Fruit fly (Drosophila melanogaster) whole organism, embryonic: ENCODE results near the gene CG43338.

Experiments used
- Bgb ChIP-seq: fragments of 200-800 bp; sonication (Bioruptor generic); IDR thresholded peaks from 2 replicates; pipeline ENCODE4 v1.3.6; 2022; ENCODE audit warnings: missing biosample characterization, missing genetic modification characterization; ENCODE audit not compliant: partially characterized antibody
- CG10543 ChIP-seq: fragments of 200-800 bp; sonication (Bioruptor generic); optimal IDR thresholded peaks from 3 replicates; lab custom pipeline; 2017; ENCODE audit warnings: missing biosample characterization, mild to moderate bottlenecking, missing genetic modification characterization, moderate library complexity
- CG11456 ChIP-seq: fragments of 200-800 bp; sonication (Bioruptor generic); IDR thresholded peaks from 3 replicates; pipeline ENCODE4 v1.3.6; 2022; ENCODE audit warnings: missing biosample characterization, missing genetic modification characterization
- CG11504 ChIP-seq: fragments of 200-800 bp; sonication (Bioruptor generic); optimal IDR thresholded peaks from 3 replicates; lab custom pipeline; 2019; ENCODE audit warnings: missing biosample characterization, mild to moderate bottlenecking, missing genetic modification characterization, moderate library complexity
- CG11695 ChIP-seq: fragments of 200-800 bp; sonication (Bioruptor generic); IDR thresholded peaks from 3 replicates; pipeline ENCODE4 v1.3.6; 2022; ENCODE audit warnings: missing biosample characterization, missing genetic modification characterization
- CG14710 ChIP-seq: fragments of 200-800 bp; sonication (Bioruptor generic); optimal IDR thresholded peaks from 3 replicates; lab custom pipeline; 2019; ENCODE audit warnings: missing biosample characterization, mild to moderate bottlenecking, missing genetic modification characterization, moderate library complexity
- CG1603 ChIP-seq: fragments of 200-800 bp; sonication (Bioruptor generic); optimal IDR thresholded peaks from 2 replicates; lab custom pipeline; 2019; ENCODE audit warnings: missing biosample characterization, mild to moderate bottlenecking, missing genetic modification characterization, moderate library complexity
- CG16813 ChIP-seq: fragments of 200-800 bp; sonication (Bioruptor generic); IDR thresholded peaks from 3 replicates; pipeline ENCODE4 v1.3.6; 2022; ENCODE audit warnings: missing biosample characterization, missing genetic modification characterization; ENCODE audit not compliant: partially characterized antibody
- CG17385 ChIP-seq: fragments of 200-800 bp; sonication (Bioruptor generic); optimal IDR thresholded peaks from 3 replicates; lab custom pipeline; 2018; ENCODE audit warnings: missing biosample characterization, mild to moderate bottlenecking, missing genetic modification characterization
- CG2116 ChIP-seq: fragments of 200-800 bp; sonication (Bioruptor generic); optimal IDR thresholded peaks from 3 replicates; lab custom pipeline; 2018; ENCODE audit warnings: missing biosample characterization, mild to moderate bottlenecking, missing genetic modification characterization
- CG2120 ChIP-seq: fragments of 200-800 bp; sonication (Bioruptor generic); optimal IDR thresholded peaks from 3 replicates; lab custom pipeline; 2016; ENCODE audit warnings: missing biosample characterization, missing genetic modification characterization
- CG2875 ChIP-seq: fragments of 200-800 bp; sonication (Bioruptor generic); optimal IDR thresholded peaks from 2 replicates; lab custom pipeline; 2017; ENCODE audit warnings: missing biosample characterization, mild to moderate bottlenecking, missing genetic modification characterization, missing genetic modification reagents
- CG30403 ChIP-seq: fragments of 200-800 bp; sonication (Bioruptor generic); optimal IDR thresholded peaks from 3 replicates; lab custom pipeline; 2016; ENCODE audit warnings: missing biosample characterization, missing genetic modification characterization
- CG42726 ChIP-seq: fragments of 200-800 bp; sonication (Bioruptor generic); IDR thresholded peaks from 2 replicates; pipeline ENCODE4 v1.3.6; 2022; ENCODE audit warnings: missing biosample characterization, missing genetic modification characterization; ENCODE audit not compliant: partially characterized antibody
- CG6791 ChIP-seq: fragments of 200-800 bp; sonication (Bioruptor generic); IDR thresholded peaks from 3 replicates; pipeline ENCODE4 v1.3.6; 2022; ENCODE audit warnings: missing biosample characterization, missing genetic modification characterization; ENCODE audit not compliant: partially characterized antibody
- CTCF ChIP-seq: fragments of 200-800 bp; sonication (Bioruptor generic); optimal IDR thresholded peaks from 2 replicates; lab custom pipeline; 2017; ENCODE audit warnings: missing biosample characterization, mild to moderate bottlenecking, missing genetic modification characterization, moderate library complexity
- Dek ChIP-seq: fragments of 200-800 bp; sonication (Bioruptor generic); optimal IDR thresholded peaks from 3 replicates; lab custom pipeline; 2019; ENCODE audit warnings: missing biosample characterization, mild to moderate bottlenecking, missing genetic modification characterization, moderate library complexity
- Dp ChIP-seq: fragments of 200-800 bp; sonication (Bioruptor generic); optimal IDR thresholded peaks from 2 replicates; lab custom pipeline; 2018; ENCODE audit warnings: missing biosample characterization, mild to moderate bottlenecking, missing genetic modification characterization, moderate library complexity
- E2f2 ChIP-seq: fragments of 200-800 bp; sonication (Bioruptor generic); IDR thresholded peaks from 2 replicates; pipeline ENCODE4 v1.3.6; 2022; ENCODE audit warnings: missing biosample characterization, missing genetic modification characterization
- HmgZ ChIP-seq: fragments of 200-800 bp; sonication (Bioruptor generic); optimal IDR thresholded peaks from 2 replicates; lab custom pipeline; 2018; ENCODE audit warnings: missing biosample characterization, mild to moderate bottlenecking, missing genetic modification characterization
- Lhr ChIP-seq: fragments of 200-800 bp; sonication (Bioruptor generic); optimal IDR thresholded peaks from 3 replicates; lab custom pipeline; 2017; ENCODE audit warnings: mild to moderate bottlenecking, missing biosample characterization, missing genetic modification reagents, missing genetic modification characterization
- Myb ChIP-seq: fragments of 200-800 bp; sonication (Bioruptor generic); optimal IDR thresholded peaks from 2 replicates; lab custom pipeline; 2016; ENCODE audit warnings: missing biosample characterization, missing genetic modification characterization
- Nf-YA ChIP-seq: fragments of 200-800 bp; sonication (Bioruptor generic); IDR thresholded peaks from 2 replicates; pipeline ENCODE4 v1.3.6; 2022; ENCODE audit warnings: missing biosample characterization, missing genetic modification characterization
- Pdp1 ChIP-seq, 2 experiments: fragments of 200-800 bp; sonication (Bioruptor generic); optimal IDR thresholded peaks; 3 replicates each; lab custom pipeline; 2016; ENCODE audit warnings: missing biosample characterization in 2 of 2, missing genetic modification characterization in 2 of 2, mild to moderate bottlenecking in 1 of 2, moderate library complexity in 1 of 2
- amos ChIP-seq: fragments of 200-800 bp; sonication (Bioruptor generic); IDR thresholded peaks from 2 replicates; pipeline ENCODE4 v1.3.6; 2022; ENCODE audit warnings: missing biosample characterization, missing genetic modification characterization; ENCODE audit not compliant: partially characterized antibody
- aop ChIP-seq: fragments of 200-800 bp; sonication (Bioruptor generic); IDR thresholded peaks from 2 replicates; pipeline ENCODE4 v1.3.6; 2022; ENCODE audit warnings: missing biosample characterization, missing genetic modification characterization
- bcd ChIP-seq: fragments of 200-800 bp; sonication (Bioruptor generic); optimal IDR thresholded peaks from 2 replicates; lab custom pipeline; 2017; ENCODE audit warnings: missing biosample characterization, mild to moderate bottlenecking, missing genetic modification characterization
- bsh ChIP-seq, 2 experiments: fragments of 200-800 bp; sonication (Bioruptor generic); optimal IDR thresholded peaks; 2 replicates each; lab custom pipeline; 2017 to 2018; ENCODE audit warnings: mild to moderate bottlenecking in 2 of 2, missing biosample characterization in 2 of 2, missing genetic modification characterization in 2 of 2, moderate library complexity in 1 of 2
- cad ChIP-seq: fragments of >200 bp; optimal IDR thresholded peaks from 2 replicates; lab custom pipeline; 2017; ENCODE audit warnings: missing biosample characterization, missing genetic modification characterization
- esg ChIP-seq: fragments of 200-800 bp; sonication (Bioruptor generic); conservative IDR thresholded peaks from 2 replicates; pipeline ENCODE4 v1.3.6; 2022; ENCODE audit warnings: missing biosample characterization, missing genetic modification characterization
- gfzf ChIP-seq: fragments of 200-800 bp; sonication (Bioruptor generic); optimal IDR thresholded peaks from 2 replicates; lab custom pipeline; 2016; ENCODE audit warnings: missing biosample characterization, mild to moderate bottlenecking, missing genetic modification characterization, moderate library complexity
- grn ChIP-seq: fragments of 200-800 bp; sonication (Bioruptor generic); optimal IDR thresholded peaks from 3 replicates; lab custom pipeline; 2017; ENCODE audit warnings: missing biosample characterization, missing genetic modification characterization
- knrl ChIP-seq: fragments of 200-800 bp; sonication (Bioruptor generic); IDR thresholded peaks from 3 replicates; pipeline ENCODE4 v1.3.6; 2022; ENCODE audit warnings: missing biosample characterization, missing genetic modification characterization; ENCODE audit not compliant: partially characterized antibody
- mirr ChIP-seq: fragments of 200-800 bp; sonication (Bioruptor generic); optimal IDR thresholded peaks from 3 replicates; lab custom pipeline; 2018; ENCODE audit warnings: missing biosample characterization, mild to moderate bottlenecking, missing genetic modification characterization
- pita ChIP-seq: fragments of 200-800 bp; sonication (Bioruptor generic); optimal IDR thresholded peaks from 2 replicates; lab custom pipeline; 2017; ENCODE audit warnings: missing biosample characterization, mild to moderate bottlenecking, missing genetic modification characterization
- sens ChIP-seq: fragments of 200-800 bp; sonication (Bioruptor generic); peaks from one replicate; lab custom pipeline; 2016; ENCODE audit warnings: missing biosample characterization, missing genetic modification characterization
- tio ChIP-seq: fragments of 200-800 bp; sonication (Bioruptor generic); optimal IDR thresholded peaks from 2 replicates; lab custom pipeline; 2017; ENCODE audit warnings: missing biosample characterization, missing genetic modification characterization, inconsistent platforms

CG43338 gene

DNA sequence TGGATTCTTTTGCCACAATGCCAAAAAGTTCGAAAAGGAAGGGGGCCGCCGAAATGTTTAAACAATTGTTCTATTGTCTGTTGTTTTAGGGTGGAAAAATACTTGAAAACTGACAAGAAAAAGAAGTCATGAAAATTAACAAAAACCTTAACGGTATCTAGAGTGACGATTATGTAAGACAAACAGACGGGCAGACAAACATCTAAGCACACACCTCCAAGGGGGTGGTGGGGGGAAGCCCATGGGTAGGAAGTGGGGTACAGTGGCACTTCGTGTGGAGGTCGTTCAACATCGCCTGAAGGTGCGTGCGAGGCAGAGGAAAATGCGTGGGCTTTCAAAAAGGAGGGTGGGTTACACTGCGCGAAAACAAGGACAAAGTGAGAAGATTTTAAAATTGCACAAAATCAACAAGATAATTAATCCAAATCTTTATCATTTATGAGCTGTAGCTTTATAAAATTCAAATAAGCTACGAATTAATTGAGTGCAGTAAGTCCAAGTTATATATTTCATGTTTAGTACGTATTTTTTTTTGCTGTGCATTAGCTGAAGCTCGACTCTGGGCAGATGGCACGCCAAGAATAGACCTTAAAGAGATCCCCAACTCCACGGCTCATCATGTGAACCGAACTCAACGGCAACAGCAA, 46.4 kb upstream of the CG43338 start (continued):
- TF ChIP-seq aop (GFP tag; lab: Robert Waterston, UW) (0 out of 2 replicates have a peak, but pooled peaks have one; percentile 34), bcd (GFP tag; lab: Kevin White, UChicago) (peak; percentile 25), CG1603 (tag; lab: Kevin White, UChicago) (peak; percentile 17), bsh (GFP tag; optimal IDR thresholded peaks at IDR 0.05; lab: Kevin White, UChicago) (peak in 1 of 2 experiments; percentile 0), CG17385 (GFP tag; lab: Kevin White, UChicago) (peak; percentile 5), CG2120 (GFP tag; lab: Kevin White, UChicago) (no peak), mirr (peak; percentile 20), CG11695 (GFP tag; lab: Robert Waterston, UW) (0 out of 3 replicates have a peak, but pooled peaks have one; percentile 31), tio (GFP tag; lab: Kevin White, UChicago) (peak; percentile 1), CG2875 (peak; percentile 45), CG30403 (GFP tag; lab: Kevin White, UChicago) (peak; percentile 11), grn (GFP tag; lab: Kevin White, UChicago) (peak; percentile 45), CG11456 (peak; percentile 34; the same call in 1 of the 3 replicates)

DNA sequence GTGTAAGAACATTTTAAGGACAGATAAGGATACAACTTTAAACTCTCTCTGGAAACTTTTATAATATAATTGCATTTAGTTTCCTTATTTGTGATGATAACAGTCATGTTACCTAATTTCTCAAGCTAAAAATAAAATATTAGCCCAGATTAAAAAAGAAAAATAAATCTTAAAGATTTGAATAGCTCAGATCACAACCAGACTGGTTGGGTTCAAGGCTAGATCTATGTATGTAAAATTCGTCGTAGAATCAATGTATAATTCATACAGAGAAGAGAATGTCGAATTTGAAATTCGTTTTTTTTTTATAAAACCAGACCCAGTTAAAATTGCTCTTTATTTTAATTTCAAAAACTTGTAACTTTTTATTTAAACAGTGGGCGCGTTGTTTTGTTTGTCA, 43.0 kb upstream of the CG43338 start:
- TF ChIP-seq sens (GFP tag; lab: Kevin White, UChicago) = peak; percentile 84
- peak; percentile 75 for TF ChIP-seq Dp
- peak; percentile 49 for TF ChIP-seq Lhr
- TF ChIP-seq CG2116 (GFP tag; lab: Kevin White, UChicago) = peak; percentile 8
- TF ChIP-seq Myb (GFP tag; lab: Kevin White, UChicago) = peak; percentile 58
- peak; percentile 33; the same call in 1 of the 2 replicates for TF ChIP-seq CG42726 (GFP tag; lab: Robert Waterston, UW)
- TF ChIP-seq CG14710 = peak; percentile 5
- TF ChIP-seq gfzf (GFP tag; lab: Kevin White, UChicago) = peak; percentile 10
- peak; percentile 47; the same call in 1 of the 2 replicates for TF ChIP-seq Bgb (GFP tag; lab: Robert Waterston, UW)
- TF ChIP-seq CTCF = peak; percentile 82
- no peak for TF ChIP-seq esg
- no peak for TF ChIP-seq CG10543 (GFP tag; lab: Kevin White, UChicago)
- peak; percentile 60; the same call in 1 of the 2 replicates for TF ChIP-seq amos (GFP tag; lab: Robert Waterston, UW)
- TF ChIP-seq cad (GFP tag; lab: Kevin White, UChicago) = no peak
- peak; percentile 52 for TF ChIP-seq CG16813 (GFP tag; lab: Robert Waterston, UW)
- TF ChIP-seq E2f2 (GFP tag; lab: Robert Waterston, UW) = peak; percentile 81
- TF ChIP-seq Dek (tag; lab: Kevin White, UChicago) = no peak
- TF ChIP-seq Pdp1 (GFP tag; optimal IDR thresholded peaks at IDR 0.05; lab: Kevin White, UChicago) = peak in 1 of 2 experiments; percentile 6
- TF ChIP-seq CG6791 (GFP tag; lab: Robert Waterston, UW) = no peak
- TF ChIP-seq Nf-YA (GFP tag; lab: Robert Waterston, UW) = no peak
- TF ChIP-seq knrl = 0 out of 3 replicates have a peak, but pooled peaks have one; percentile 37
- no peak for TF ChIP-seq CG11504 (tag; lab: Kevin White, UChicago)
- TF ChIP-seq pita = peak; percentile 63
- TF ChIP-seq HmgZ = peak; percentile 12
- TF ChIP-seq, all 482 proteins: peak for 17
